Worm (Caenorhabditis elegans): ENCODE data around the gene srv-5.

The srv-5 gene

DNA sequence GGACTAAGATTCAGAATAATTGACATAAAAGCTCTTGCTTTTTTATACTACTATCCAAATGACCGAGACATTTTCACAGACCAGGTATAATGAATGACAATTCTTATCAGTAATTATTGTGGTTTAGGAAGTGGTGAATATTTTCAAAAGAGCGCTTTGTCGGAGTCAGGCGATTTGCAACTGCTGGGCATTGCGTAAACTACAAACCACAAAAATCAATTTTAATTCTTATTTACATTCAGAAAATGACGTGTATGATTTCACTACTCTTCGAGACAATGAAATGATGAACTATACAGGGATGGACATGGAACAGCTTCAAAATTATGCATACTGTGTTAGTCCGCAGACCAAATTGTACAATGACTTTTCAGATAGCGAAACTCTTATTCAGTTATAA lies 32.3 kb downstream of the srv-5 start:
- TF ChIP-seq elt-4 (tag; optimal IDR thresholded peaks at IDR 0.05) (no peak), ceh-48 (tag; optimal IDR thresholded peaks at IDR 0.05) (no peak), lim-6 (tag; optimal IDR thresholded peaks at IDR 0.05) (no peak), dve-1 (tag; optimal IDR thresholded peaks at IDR 0.05) (no peak), C08G9.2 (tag; optimal IDR thresholded peaks at IDR 0.05) (no peak)

DNA sequence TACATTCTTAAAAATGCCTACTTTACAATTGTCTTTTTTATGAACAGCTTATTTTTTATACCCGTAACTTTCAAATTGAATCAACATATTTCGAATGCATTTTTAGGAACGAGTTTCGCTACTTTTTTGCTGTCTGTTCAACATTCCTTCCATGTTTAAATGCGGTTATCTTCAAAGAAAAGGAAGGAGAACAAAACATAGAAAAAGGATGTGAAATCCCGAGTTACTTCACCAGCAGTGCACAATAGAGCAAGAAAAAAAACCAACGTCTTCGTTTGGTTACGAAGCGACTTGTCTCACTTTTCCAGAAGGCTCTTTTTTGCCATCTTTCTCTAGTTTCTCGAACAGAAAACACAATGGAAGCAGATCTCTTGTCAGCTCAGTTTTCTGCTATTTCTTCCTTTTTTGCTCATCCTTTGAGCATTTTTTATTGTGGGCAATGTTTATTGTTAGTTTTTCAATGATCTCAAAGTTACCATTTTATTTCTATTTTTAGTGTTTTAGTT lies 33.6 kb downstream of the srv-5 start, which contains the start of gene cka-2:
cka-2 (plus strand) TSS at position 456 of the 506 bp plus-strand sequence.
- TF ChIP-seq unc-42 (tag; optimal IDR thresholded peaks at IDR 0.05) (peak; percentile 38), ceh-30 (tag; optimal IDR thresholded peaks at IDR 0.05) (no peak)

DNA sequence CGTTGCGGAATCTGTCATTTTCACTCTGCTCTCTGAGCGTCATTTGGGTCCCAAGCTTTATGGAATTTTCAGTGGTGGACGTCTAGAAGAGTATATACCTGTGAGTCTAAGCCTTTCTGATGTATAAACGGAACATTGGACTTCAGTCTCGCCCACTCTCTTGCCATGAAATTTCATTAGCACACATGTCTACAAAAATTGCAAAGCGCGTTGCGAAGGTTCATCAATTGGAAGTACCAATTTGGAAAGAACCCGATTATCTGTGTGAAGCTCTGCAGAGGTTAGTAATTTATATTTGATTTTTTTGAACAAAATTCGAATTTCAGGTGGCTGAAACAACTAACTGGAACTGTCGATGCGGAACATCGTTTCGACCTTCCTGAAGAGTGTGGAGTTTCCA lies 37.7 kb downstream of the srv-5 start:
- TF ChIP-seq C08G9.2 (tag; optimal IDR thresholded peaks at IDR 0.05) = no peak
- TF ChIP-seq K09A11.1 (tag; optimal IDR thresholded peaks at IDR 0.05; ENCODE audit: insufficient read depth) = no peak
- no peak for TF ChIP-seq hlh-15 (tag; optimal IDR thresholded peaks at IDR 0.05)
- TF ChIP-seq npax-4 (tag; optimal IDR thresholded peaks at IDR 0.05) = no peak
- TF ChIP-seq ceh-18 (tag; optimal IDR thresholded peaks at IDR 0.05) = no peak
- TF ChIP-seq sox-2 (GFP tag; IDR thresholded peaks at IDR 0.05) = no peak
- TF ChIP-seq ama-1 (optimal IDR thresholded peaks at IDR 0.05) = no peak
- TF ChIP-seq ceh-24 (tag; optimal IDR thresholded peaks at IDR 0.05) = no peak
- no peak for TF ChIP-seq lin-11 (tag; optimal IDR thresholded peaks at IDR 0.05)

DNA sequence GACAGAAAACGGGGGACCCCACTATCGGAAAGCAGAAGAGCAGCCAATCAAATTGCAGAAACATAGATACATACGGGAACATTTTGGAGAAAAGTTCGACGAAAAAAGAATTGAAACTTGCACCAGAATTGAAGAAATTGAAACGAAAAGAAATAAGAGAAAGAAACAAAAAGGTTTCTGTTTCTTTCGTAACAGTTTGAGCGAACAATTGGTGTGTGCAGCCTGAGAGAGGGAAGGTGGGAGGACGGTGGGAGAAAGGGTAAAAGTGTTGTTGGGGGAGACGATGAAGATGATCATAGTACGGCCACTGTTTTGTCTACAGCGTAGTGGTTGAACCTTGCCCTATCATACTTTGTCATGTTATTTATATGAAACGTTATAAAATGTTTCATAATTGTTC lies 42.8 kb downstream of the srv-5 start:
- no peak for TF ChIP-seq nfya-1 (tag; optimal IDR thresholded peaks at IDR 0.05)
- peak; percentile 40 for TF ChIP-seq che-1 (tag; optimal IDR thresholded peaks at IDR 0.05)
- TF ChIP-seq pha-2 (tag; optimal IDR thresholded peaks at IDR 0.05) = no peak
- TF ChIP-seq fkh-6 (tag; optimal IDR thresholded peaks at IDR 0.05) = no peak

DNA sequence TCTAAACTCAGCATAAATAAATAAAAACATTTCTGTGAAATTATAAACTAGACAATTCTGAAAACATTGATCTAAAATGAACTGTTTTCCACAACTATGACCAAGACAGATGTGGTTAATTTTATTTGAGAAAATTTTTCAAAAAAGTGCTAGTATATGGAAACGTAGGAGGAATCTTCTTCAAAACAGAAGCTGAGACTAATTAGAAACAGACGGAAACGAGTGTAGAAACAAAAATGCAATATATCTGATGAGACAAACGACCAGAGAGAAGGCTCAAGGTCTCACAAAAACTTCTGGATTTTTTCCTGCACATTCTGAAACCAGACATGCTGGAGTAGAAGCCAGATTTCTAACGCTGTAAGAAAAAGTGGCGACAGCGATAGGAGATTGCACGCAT lies 43.8 kb downstream of the srv-5 start:
- TF ChIP-seq Y22D7AL.16 (tag; optimal IDR thresholded peaks at IDR 0.05) (no peak), pag-3 (tag; optimal IDR thresholded peaks at IDR 0.05; ENCODE audit: borderline replicate concordance) (no peak), K02D7.2 (tag; optimal IDR thresholded peaks at IDR 0.05) (no peak), dve-1 (tag; optimal IDR thresholded peaks at IDR 0.05) (no peak)

DNA sequence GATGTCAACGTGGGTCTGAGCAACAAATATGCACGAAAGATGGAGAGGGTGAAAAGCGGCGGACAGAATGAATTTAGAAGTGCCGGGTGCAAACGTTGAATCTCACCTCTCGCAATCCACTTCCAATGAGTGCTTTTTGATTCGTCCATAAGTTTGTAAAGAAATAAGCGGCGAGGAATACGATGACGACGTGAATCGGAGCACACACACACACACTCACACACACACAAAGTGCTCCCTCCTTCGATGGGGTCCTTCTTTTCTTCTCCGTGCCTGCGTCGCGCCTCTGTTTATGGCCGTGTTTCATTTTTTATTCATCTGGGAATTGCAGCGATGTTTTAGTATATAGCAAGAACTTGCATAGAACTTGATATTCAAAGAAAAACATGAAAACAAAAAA lies 45.3 kb downstream of the srv-5 start, which contains the start of gene paf-2:
paf-2 (minus strand) TSS at position 290 of the 400 bp plus-strand sequence.
- TF ChIP-seq ceh-30 (tag; optimal IDR thresholded peaks at IDR 0.05) = no peak

DNA sequence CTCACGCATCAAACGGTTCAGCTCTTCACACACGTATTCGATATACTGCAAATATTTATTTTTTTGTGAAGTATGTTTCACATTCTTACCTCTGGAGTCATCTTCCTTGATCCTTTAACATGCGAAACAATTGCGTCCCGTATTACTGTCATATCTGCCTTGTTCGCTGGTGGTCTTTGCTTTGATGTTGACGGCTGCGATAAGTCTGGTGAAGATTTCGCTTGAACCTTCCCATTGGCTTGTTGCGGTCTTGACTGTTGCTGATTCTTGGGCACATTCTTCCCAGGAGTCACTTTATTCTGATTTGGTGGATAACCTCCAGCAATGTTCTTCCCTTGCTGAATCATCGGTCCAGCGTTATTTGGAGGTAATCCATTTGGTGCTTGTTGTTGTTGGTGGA lies 51.1 kb downstream of the srv-5 start:
- TF ChIP-seq sox-2 (GFP tag; IDR thresholded peaks at IDR 0.05) (no peak), tbx-7 (tag; optimal IDR thresholded peaks at IDR 0.05) (no peak), ceh-2 (tag; optimal IDR thresholded peaks at IDR 0.05) (no peak), pha-4 (tag; optimal IDR thresholded peaks at IDR 0.05) (no peak), hlh-30 (tag; optimal IDR thresholded peaks at IDR 0.05; ENCODE audit: insufficient read depth) (no peak), ceh-45 (GFP tag; IDR thresholded peaks at IDR 0.05) (no peak), hlh-15 (tag; optimal IDR thresholded peaks at IDR 0.05) (no peak), pros-1 (tag; optimal IDR thresholded peaks at IDR 0.05) (no peak), eyg-1 (tag; optimal IDR thresholded peaks at IDR 0.05) (no peak)
